Worm (Caenorhabditis elegans) whole organism, L4 larva: ENCODE results near the gene Y82E9BR.10.

Source experiments
- D1046.2 ChIP-seq: fragments of 200-800 bp; sonication (Bioruptor generic); IDR thresholded peaks from 2 replicates; pipeline ENCODE4 v1.3.6; 2022; ENCODE audit warnings: missing genetic modification characterization, missing compliant biosample characterization
- F10B5.3 ChIP-seq: sonication (generic microtip); optimal IDR thresholded peaks from 2 replicates; lab custom pipeline; 2016; ENCODE audit warnings: mild to moderate bottlenecking, missing genetic modification characterization, missing compliant biosample characterization
- F44E2.7 ChIP-seq: fragments of 200-800 bp; sonication (Bioruptor generic); IDR thresholded peaks from 2 replicates; pipeline ENCODE4 v2.1.2; 2022; ENCODE audit warnings: missing genetic modification characterization, missing compliant biosample characterization
- T20F7.1 ChIP-seq: fragments of 200-800 bp; sonication (Bioruptor generic); optimal IDR thresholded peaks from 2 replicates; lab custom pipeline; 2018; ENCODE audit warnings: mild to moderate bottlenecking, missing genetic modification characterization, missing compliant biosample characterization
- T26A8.4 ChIP-seq: fragments of 200-800 bp; sonication (Bioruptor generic); IDR thresholded peaks from 2 replicates; pipeline ENCODE4 v1.3.6; 2022; ENCODE audit warnings: missing genetic modification characterization, missing compliant biosample characterization
- Y75B8A.6 ChIP-seq: fragments of 200-800 bp; sonication (Bioruptor generic); IDR thresholded peaks from 2 replicates; pipeline ENCODE4 v1.3.6; 2022; ENCODE audit warnings: missing genetic modification reagents, missing genetic modification characterization, missing compliant biosample characterization
- ZK337.2 ChIP-seq: fragments of 200-800 bp; sonication (Bioruptor generic); IDR thresholded peaks from 2 replicates; pipeline ENCODE4 v1.3.6; 2022; ENCODE audit warnings: missing genetic modification reagents, missing genetic modification characterization, missing compliant biosample characterization
- ZK546.5 ChIP-seq, 2 experiments: sonication (generic microtip); optimal IDR thresholded peaks; 2 replicates each; lab custom pipeline; 2017; ENCODE audit warnings: missing biosample characterization in 2 of 2, missing genetic modification characterization in 2 of 2
- attf-4 ChIP-seq: sonication (generic microtip); optimal IDR thresholded peaks from 3 replicates; lab custom pipeline; 2017; ENCODE audit warnings: missing biosample characterization, missing genetic modification characterization
- ceh-44 ChIP-seq: fragments of 200-800 bp; sonication (Bioruptor generic); IDR thresholded peaks from 2 replicates; pipeline ENCODE4 v1.3.6; 2022; ENCODE audit warnings: missing genetic modification reagents, missing genetic modification characterization, missing compliant biosample characterization
- ces-1 ChIP-seq: fragments of 150-350 bp; sonication (generic microtip); optimal IDR thresholded peaks from 4 replicates; lab custom pipeline; 2014; ENCODE audit warnings: missing biosample characterization, missing genetic modification reagents, missing genetic modification characterization
- daf-16 ChIP-seq, 3 experiments: sonication (generic microtip); optimal IDR thresholded peaks; 2 replicates each; lab custom pipeline; 2016 to 2017; ENCODE audit warnings: missing genetic modification characterization in 3 of 3, missing genetic modification reagents in 3 of 3, mild to moderate bottlenecking in 2 of 3, missing compliant biosample characterization in 2 of 3, missing biosample characterization in 1 of 3, moderate library complexity in 1 of 3
- dmd-6 ChIP-seq: fragments of 200-800 bp; sonication (Bioruptor generic); IDR thresholded peaks from 2 replicates; pipeline ENCODE4 v1.3.6; 2022; ENCODE audit warnings: missing genetic modification reagents, missing genetic modification characterization, missing compliant biosample characterization
- dmd-8 ChIP-seq: fragments of 200-800 bp; sonication (Bioruptor generic); IDR thresholded peaks from 2 replicates; pipeline ENCODE4 v1.3.6; 2022; ENCODE audit warnings: missing genetic modification characterization, missing compliant biosample characterization
- dve-1 ChIP-seq: sonication (generic microtip); optimal IDR thresholded peaks from 2 replicates; lab custom pipeline; 2017; ENCODE audit warnings: antibody characterized with exemption, mild to moderate bottlenecking, missing genetic modification characterization, missing compliant biosample characterization; ENCODE audit not compliant: insufficient read depth
- egl-27 ChIP-seq: sonication (generic microtip); optimal IDR thresholded peaks from 3 replicates; lab custom pipeline; 2017; ENCODE audit warnings: missing biosample characterization, missing genetic modification reagents, missing genetic modification characterization
- fos-1 ChIP-seq: fragments of 150-350 bp; optimal IDR thresholded peaks from 2 replicates; lab custom pipeline; 2014; ENCODE audit warnings: missing biosample characterization, missing genetic modification characterization
- hlh-11 ChIP-seq: fragments of 200-800 bp; sonication (Bioruptor generic); optimal IDR thresholded peaks from 2 replicates; lab custom pipeline; 2018; ENCODE audit warnings: mild to moderate bottlenecking, missing genetic modification characterization, missing compliant biosample characterization
- lin-1 ChIP-seq: fragments of 200-800 bp; sonication (Bioruptor generic); IDR thresholded peaks from 2 replicates; pipeline ENCODE4 v1.3.6; 2022; ENCODE audit warnings: missing genetic modification reagents, missing genetic modification characterization, missing compliant biosample characterization
- lin-15B ChIP-seq: fragments of 150-350 bp; sonication (generic microtip); optimal IDR thresholded peaks from 3 replicates; lab custom pipeline; 2014; ENCODE audit warnings: missing biosample characterization, missing genetic modification characterization
- lin-29 ChIP-seq: fragments of 200-800 bp; sonication (Bioruptor generic); IDR thresholded peaks from 2 replicates; pipeline ENCODE4 v1.3.6; 2022; ENCODE audit warnings: missing genetic modification reagents, missing genetic modification characterization, missing compliant biosample characterization
- lin-38 ChIP-seq: fragments of 200-800 bp; sonication (Bioruptor generic); IDR thresholded peaks from 2 replicates; pipeline ENCODE4 v1.3.6; 2022; ENCODE audit warnings: missing genetic modification reagents, missing genetic modification characterization, missing compliant biosample characterization
- madf-5 ChIP-seq, 2 experiments: fragments of 200-800 bp; sonication (Bioruptor generic); IDR thresholded peaks; 2 replicates each; pipeline ENCODE4 v1.3.6; 2022; ENCODE audit warnings: missing compliant biosample characterization in 2 of 2, missing genetic modification characterization in 2 of 2
- mdl-1 ChIP-seq, 2 experiments: fragments of 150-350 bp in 1 of 2; sonication (generic microtip) in 1 of 2; optimal IDR thresholded peaks; 2 replicates each; lab custom pipeline; 2014 to 2017; ENCODE audit warnings: missing biosample characterization in 2 of 2, missing genetic modification characterization in 2 of 2
- mdt-29 ChIP-seq: fragments of 200-800 bp; sonication (Bioruptor generic); IDR thresholded peaks from 2 replicates; pipeline ENCODE4 v1.3.6; 2022; ENCODE audit warnings: missing genetic modification reagents, missing genetic modification characterization, missing compliant biosample characterization
- mep-1 ChIP-seq: fragments of 150-350 bp; sonication (generic microtip); optimal IDR thresholded peaks from 3 replicates; lab custom pipeline; 2014; ENCODE audit warnings: missing biosample characterization, missing genetic modification characterization
- mxl-3 ChIP-seq: fragments of 200-800 bp; sonication (Bioruptor generic); optimal IDR thresholded peaks from 2 replicates; lab custom pipeline; 2018; ENCODE audit warnings: mild to moderate bottlenecking, missing genetic modification characterization, missing compliant biosample characterization
- nhr-102 ChIP-seq: sonication (generic microtip); optimal IDR thresholded peaks from 2 replicates; lab custom pipeline; 2016; ENCODE audit warnings: mild to moderate bottlenecking, missing genetic modification characterization, moderate library complexity, missing compliant biosample characterization
- nhr-237 ChIP-seq: sonication (generic microtip); optimal IDR thresholded peaks from 2 replicates; lab custom pipeline; 2017; ENCODE audit warnings: missing biosample characterization, missing genetic modification characterization
- nhr-28 ChIP-seq: fragments of 150-350 bp; optimal IDR thresholded peaks from 2 replicates; lab custom pipeline; 2014; ENCODE audit warnings: missing biosample characterization, missing genetic modification characterization
- nhr-41 ChIP-seq: fragments of 200-800 bp; sonication (Bioruptor generic); IDR thresholded peaks from 2 replicates; pipeline ENCODE4 v1.3.6; 2022; ENCODE audit warnings: missing genetic modification reagents, missing genetic modification characterization, missing compliant biosample characterization
- nhr-48 ChIP-seq: sonication (generic microtip); optimal IDR thresholded peaks from 2 replicates; lab custom pipeline; 2016; ENCODE audit warnings: mild to moderate bottlenecking, missing genetic modification characterization, missing compliant biosample characterization
- php-3 ChIP-seq: fragments of 200-800 bp; sonication (Bioruptor generic); IDR thresholded peaks from 2 replicates; pipeline ENCODE4 v1.3.6; 2022; ENCODE audit warnings: missing genetic modification reagents, missing genetic modification characterization, missing compliant biosample characterization
- pqm-1 ChIP-seq: sonication (generic microtip); optimal IDR thresholded peaks from 2 replicates; lab custom pipeline; 2017; ENCODE audit warnings: missing biosample characterization, missing genetic modification characterization
- set-16 ChIP-seq: fragments of 200-800 bp; sonication (Bioruptor generic); IDR thresholded peaks from 2 replicates; pipeline ENCODE4 v1.3.6; 2022; ENCODE audit warnings: missing genetic modification reagents, missing genetic modification characterization, missing compliant biosample characterization
- skn-1 ChIP-seq: fragments of 150-350 bp; optimal IDR thresholded peaks from 2 replicates; lab custom pipeline; 2014; ENCODE audit warnings: missing biosample characterization, missing genetic modification characterization
- tag-97 ChIP-seq: fragments of 200-800 bp; sonication (Bioruptor generic); IDR thresholded peaks from 2 replicates; pipeline ENCODE4 v1.3.6; 2022; ENCODE audit warnings: missing genetic modification characterization, missing compliant biosample characterization
- tra-1 ChIP-seq: fragments of 200-800 bp; sonication (Bioruptor generic); IDR thresholded peaks from 2 replicates; pipeline ENCODE4 v1.3.6; 2022; ENCODE audit warnings: missing genetic modification reagents, missing genetic modification characterization, missing compliant biosample characterization
- unc-39 ChIP-seq: sonication (generic microtip); optimal IDR thresholded peaks from 2 replicates; lab custom pipeline; 2017; ENCODE audit warnings: missing biosample characterization, missing genetic modification characterization
- zfp-3 ChIP-seq: fragments of 200-800 bp; sonication (Bioruptor generic); conservative IDR thresholded peaks from 2 replicates; pipeline ENCODE4 v1.3.6; 2022; ENCODE audit warnings: missing genetic modification reagents, missing genetic modification characterization, missing compliant biosample characterization
- zip-11 ChIP-seq: fragments of 200-800 bp; sonication (Bioruptor generic); IDR thresholded peaks from 2 replicates; pipeline ENCODE4 v1.3.6; 2022; ENCODE audit warnings: missing genetic modification characterization, missing compliant biosample characterization
- zip-2 ChIP-seq: fragments of 150-350 bp; optimal IDR thresholded peaks from 2 replicates; lab custom pipeline; 2014; ENCODE audit warnings: missing biosample characterization, missing genetic modification characterization
- ztf-11 ChIP-seq: fragments of 150-350 bp; optimal IDR thresholded peaks from 2 replicates; lab custom pipeline; 2014; ENCODE audit warnings: missing biosample characterization, missing genetic modification characterization
- ztf-7 ChIP-seq: fragments of 150-350 bp; optimal IDR thresholded peaks from 2 replicates; lab custom pipeline; 2014; ENCODE audit warnings: missing biosample characterization, missing genetic modification characterization

The Y82E9BR.10 gene

ce11 chrIII:1399670-1400069 lies 24.3 kb upstream of the Y82E9BR.10 start, which contains the start of gene pals-16:
TSS of gene pals-16 (plus strand) at chrIII:1399970.
- no peak for TF ChIP-seq D1046.2 (GFP tag; lab: Robert Waterston, UW)
- TF ChIP-seq ztf-11 (tag; lab: Kevin White, UChicago) = no peak
- no peak for TF ChIP-seq mep-1
- TF ChIP-seq T26A8.4 (GFP tag; lab: Robert Waterston, UW) = no peak
- TF ChIP-seq, all 104 proteins: peak for 0

- TF ChIP-seq fos-1 (tag; lab: Kevin White, UChicago) (no peak), daf-16 (GFP tag; optimal IDR thresholded peaks at IDR 0.05; lab: Kevin White, UChicago) (no peak), daf-16 (tag; optimal IDR thresholded peaks at IDR 0.05; lab: Kevin White, UChicago) (peak; percentile 61), nhr-28 (peak; percentile 64), set-16 (no peak), T20F7.1 (GFP tag; lab: Kevin White, UChicago) (peak; percentile 22), dmd-6 (GFP tag; lab: Robert Waterston, UW) (peak; percentile 48), lin-38 (no peak), zip-11 (GFP tag; lab: Robert Waterston, UW) (no peak), pqm-1 (tag; lab: Kevin White, UChicago) (peak; percentile 86), lin-29 (no peak), nhr-237 (no peak), hlh-11 (tag; lab: Kevin White, UChicago) (no peak)
Observed at ce11 chrIII:1398183-1398582, 22.8 kb upstream of the Y82E9BR.10 start.

- TF ChIP-seq ZK337.2 (GFP tag; lab: Robert Waterston, UW) = no peak
- no peak for TF ChIP-seq set-16
- no peak for TF ChIP-seq mdl-1 (tag; optimal IDR thresholded peaks at IDR 0.05; lab: Kevin White, UChicago)
- TF ChIP-seq T20F7.1 (GFP tag; lab: Kevin White, UChicago) = no peak
- no peak for TF ChIP-seq nhr-41 (GFP tag; lab: Robert Waterston, UW)
- no peak for TF ChIP-seq egl-27 (tag; lab: Kevin White, UChicago)
- no peak for TF ChIP-seq Y75B8A.6
- no peak for TF ChIP-seq tag-97 (GFP tag; lab: Robert Waterston, UW)
- TF ChIP-seq nhr-28 = peak; percentile 17
- no peak for TF ChIP-seq zfp-3 (GFP tag; lab: Robert Waterston, UW)
- no peak for TF ChIP-seq dmd-8 (GFP tag; lab: Robert Waterston, UW)
- TF ChIP-seq ces-1 (GFP tag; lab: Kevin White, UChicago) = no peak
- TF ChIP-seq pqm-1 (tag; lab: Kevin White, UChicago) = peak; percentile 64
- no peak for TF ChIP-seq madf-5 (GFP tag; IDR thresholded peaks at IDR 0.05; lab: Robert Waterston, UW)
- TF ChIP-seq hlh-11 (tag; lab: Kevin White, UChicago) = peak; percentile 19
- TF ChIP-seq php-3 (GFP tag; lab: Robert Waterston, UW) = no peak
- no peak for TF ChIP-seq F10B5.3
- no peak for TF ChIP-seq ztf-11 (tag; lab: Kevin White, UChicago)
- no peak for TF ChIP-seq daf-16 (GFP tag; optimal IDR thresholded peaks at IDR 0.05; lab: Kevin White, UChicago)
- peak; percentile 28 for TF ChIP-seq daf-16 (tag; optimal IDR thresholded peaks at IDR 0.05; lab: Kevin White, UChicago)
- TF ChIP-seq lin-15B = no peak
- peak; percentile 39; the same call in 1 of the 2 replicates for TF ChIP-seq dmd-6 (GFP tag; lab: Robert Waterston, UW)
- no peak for TF ChIP-seq ZK546.5 (tag; optimal IDR thresholded peaks at IDR 0.05; lab: Kevin White, UChicago)
- TF ChIP-seq nhr-102 (tag; lab: Kevin White, UChicago) = no peak
Observed at ce11 chrIII:1395355-1395754, 20.0 kb upstream of the Y82E9BR.10 start.

- TF ChIP-seq nhr-28 (peak; percentile 71), zip-2 (tag; lab: Kevin White, UChicago) (no peak), ztf-7 (tag; lab: Kevin White, UChicago) (no peak), lin-1 (0 out of 2 replicates have a peak, but pooled peaks have one; percentile 44), nhr-102 (tag; lab: Kevin White, UChicago) (peak; percentile 58), skn-1 (no peak), dmd-8 (GFP tag; lab: Robert Waterston, UW) (no peak), T20F7.1 (GFP tag; lab: Kevin White, UChicago) (peak; percentile 4), dve-1 (peak; percentile 63), mxl-3 (no peak), dmd-6 (GFP tag; lab: Robert Waterston, UW) (peak; percentile 86), php-3 (GFP tag; lab: Robert Waterston, UW) (peak; percentile 18; the same call in 1 of the 2 replicates), pqm-1 (tag; lab: Kevin White, UChicago) (peak; percentile 84), daf-16 (GFP tag; optimal IDR thresholded peaks at IDR 0.05; lab: Kevin White, UChicago) (no peak), daf-16 (tag; optimal IDR thresholded peaks at IDR 0.05; lab: Kevin White, UChicago) (peak; percentile 58), ceh-44 (GFP tag; lab: Robert Waterston, UW) (no peak), zfp-3 (GFP tag; lab: Robert Waterston, UW) (no peak), ZK337.2 (GFP tag; lab: Robert Waterston, UW) (no peak), attf-4 (tag; lab: Kevin White, UChicago) (no peak), mdt-29 (GFP tag; lab: Robert Waterston, UW) (no peak), nhr-48 (tag; lab: Kevin White, UChicago) (peak; percentile 7), tra-1 (GFP tag; lab: Robert Waterston, UW) (peak; percentile 42; the same call in 1 of the 2 replicates), F44E2.7 (GFP tag; lab: Robert Waterston, UW) (no peak), unc-39 (tag; lab: Kevin White, UChicago) (no peak)
Observed at ce11 chrIII:1392763-1393162, 17.4 kb upstream of the Y82E9BR.10 start.
